Worm (Caenorhabditis elegans): ENCODE results near the gene Y46B2A.3.

Gene Y46B2A.3

ce11 chrII:843971-844370, 22.7 kb downstream of the Y46B2A.3 start, which contains the start of gene F28A10.4:
TSS of gene F28A10.4 (plus strand) at chrII:844271.
- TF ChIP-seq nhr-12 (tag; optimal IDR thresholded peaks at IDR 0.05) (no peak), pha-4 (tag; optimal IDR thresholded peaks at IDR 0.05) (no peak), blmp-1 (tag; optimal IDR thresholded peaks at IDR 0.05) (no peak), sptf-1 (tag; optimal IDR thresholded peaks at IDR 0.05) (no peak), elt-1 (tag; optimal IDR thresholded peaks at IDR 0.05; ENCODE audit: borderline replicate concordance, insufficient read depth) (no peak), lsy-2 (tag; optimal IDR thresholded peaks at IDR 0.05) (no peak)

ce11 chrII:840131-840530, 26.6 kb downstream of the Y46B2A.3 start, which contains the start of gene clc-33:
TSS of gene clc-33 (plus strand) at chrII:840431.
- TF ChIP-seq M03D4.4 (tag; optimal IDR thresholded peaks at IDR 0.05): no peak
- TF ChIP-seq cnd-1 (tag; optimal IDR thresholded peaks at IDR 0.05): no peak
- no peak for TF ChIP-seq blmp-1 (tag; optimal IDR thresholded peaks at IDR 0.05)
- no peak for TF ChIP-seq mab-5 (tag; optimal IDR thresholded peaks at IDR 0.05)
- TF ChIP-seq nhr-237 (tag; optimal IDR thresholded peaks at IDR 0.05): no peak
- no peak for TF ChIP-seq ceh-43 (GFP tag; optimal IDR thresholded peaks at IDR 0.05)
- TF ChIP-seq nhr-28 (tag; optimal IDR thresholded peaks at IDR 0.05): no peak
- no peak for TF ChIP-seq lsy-2 (tag; optimal IDR thresholded peaks at IDR 0.05)
- no peak for TF ChIP-seq unc-39 (tag; optimal IDR thresholded peaks at IDR 0.05)
- no peak for TF ChIP-seq ces-1 (GFP tag; optimal IDR thresholded peaks at IDR 0.05)
- no peak for TF ChIP-seq unc-62 (GFP tag; optimal IDR thresholded peaks at IDR 0.05)
- no peak for TF ChIP-seq ceh-39 (tag; optimal IDR thresholded peaks at IDR 0.05)
- no peak for TF ChIP-seq nhr-12 (tag; optimal IDR thresholded peaks at IDR 0.05)
- no peak for TF ChIP-seq tbx-8 (GFP tag; optimal IDR thresholded peaks at IDR 0.05)
- TF ChIP-seq mls-2 (tag; optimal IDR thresholded peaks at IDR 0.05): no peak

- TF ChIP-seq zip-8 (tag; optimal IDR thresholded peaks at IDR 0.05) (no peak), sptf-1 (tag; optimal IDR thresholded peaks at IDR 0.05) (no peak), unc-39 (tag; optimal IDR thresholded peaks at IDR 0.05) (no peak), bed-3 (GFP tag; optimal IDR thresholded peaks at IDR 0.05) (no peak)
These were observed 28.3 kb downstream of the Y46B2A.3 start, which contains the start of gene F28A10.8 for ce11 chrII:838414-838813. TSS of gene F28A10.8 (minus strand) at chrII:838514.

- no peak for TF ChIP-seq sptf-1 (tag; optimal IDR thresholded peaks at IDR 0.05)
- TF ChIP-seq lin-13 (tag; optimal IDR thresholded peaks at IDR 0.05): no peak
- TF ChIP-seq nhr-28 (tag; optimal IDR thresholded peaks at IDR 0.05): no peak
- no peak for TF ChIP-seq ces-1 (GFP tag; optimal IDR thresholded peaks at IDR 0.05)
- no peak for TF ChIP-seq hlh-1 (tag; optimal IDR thresholded peaks at IDR 0.05)
- no peak for TF ChIP-seq ham-2 (GFP tag; optimal IDR thresholded peaks at IDR 0.05)
- no peak for TF ChIP-seq mep-1 (tag; optimal IDR thresholded peaks at IDR 0.05)
- no peak for TF ChIP-seq sem-2 (GFP tag; optimal IDR thresholded peaks at IDR 0.05)
- TF ChIP-seq M03D4.4 (tag; optimal IDR thresholded peaks at IDR 0.05): no peak
- TF ChIP-seq zip-8 (tag; optimal IDR thresholded peaks at IDR 0.05): no peak
- no peak for TF ChIP-seq cnd-1 (tag; optimal IDR thresholded peaks at IDR 0.05)
- TF ChIP-seq drap-1 (GFP tag; optimal IDR thresholded peaks at IDR 0.05): no peak
- no peak for TF ChIP-seq tbx-8 (GFP tag; optimal IDR thresholded peaks at IDR 0.05)
- no peak for TF ChIP-seq mab-5 (tag; optimal IDR thresholded peaks at IDR 0.05)
- TF ChIP-seq unc-62 (GFP tag; optimal IDR thresholded peaks at IDR 0.05): no peak
- TF ChIP-seq ceh-39 (tag; optimal IDR thresholded peaks at IDR 0.05): no peak
These were observed 41.2 kb downstream of the Y46B2A.3 start, which contains the start of gene F28A10.1 for ce11 chrII:825521-825920. TSS of gene F28A10.1 (plus strand) at chrII:825821.

- no peak for TF ChIP-seq nhr-2 (tag; optimal IDR thresholded peaks at IDR 0.05)
- TF ChIP-seq lsy-2 (tag; optimal IDR thresholded peaks at IDR 0.05): no peak
- TF ChIP-seq unc-120 (tag; optimal IDR thresholded peaks at IDR 0.05; ENCODE audit: poor library complexity, severe bottlenecking): no peak
- TF ChIP-seq hlh-1 (tag; optimal IDR thresholded peaks at IDR 0.05): no peak
- TF ChIP-seq blmp-1 (tag; optimal IDR thresholded peaks at IDR 0.05): no peak
- no peak for TF ChIP-seq ztf-11 (tag; optimal IDR thresholded peaks at IDR 0.05)
- TF ChIP-seq elt-3 (tag; optimal IDR thresholded peaks at IDR 0.05): no peak
- no peak for TF ChIP-seq sem-2 (GFP tag; optimal IDR thresholded peaks at IDR 0.05)
- TF ChIP-seq lin-32 (GFP tag; optimal IDR thresholded peaks at IDR 0.05): no peak
- TF ChIP-seq cnd-1 (tag; optimal IDR thresholded peaks at IDR 0.05): no peak
- no peak for TF ChIP-seq flh-1 (GFP tag; optimal IDR thresholded peaks at IDR 0.05)
- TF ChIP-seq M03D4.4 (tag; optimal IDR thresholded peaks at IDR 0.05): no peak
These were observed 43.2 kb downstream of the Y46B2A.3 start, which contains the start of gene F46F5.10 for ce11 chrII:823529-823928. TSS of gene F46F5.10 (plus strand) at chrII:823829.
